Fruit fly (Drosophila melanogaster) S2 (cell line): ENCODE measurements around the gene CG4995.

Source experiments
- CG8478 ChIP-seq: fragments of >200 bp; optimal IDR thresholded peaks from 2 replicates; lab custom pipeline; 2018
- CTCF ChIP-seq, 2 experiments: fragments of >200 bp; optimal IDR thresholded peaks; 2 replicates each; lab custom pipeline; 2018

CG4995 gene

DNA sequence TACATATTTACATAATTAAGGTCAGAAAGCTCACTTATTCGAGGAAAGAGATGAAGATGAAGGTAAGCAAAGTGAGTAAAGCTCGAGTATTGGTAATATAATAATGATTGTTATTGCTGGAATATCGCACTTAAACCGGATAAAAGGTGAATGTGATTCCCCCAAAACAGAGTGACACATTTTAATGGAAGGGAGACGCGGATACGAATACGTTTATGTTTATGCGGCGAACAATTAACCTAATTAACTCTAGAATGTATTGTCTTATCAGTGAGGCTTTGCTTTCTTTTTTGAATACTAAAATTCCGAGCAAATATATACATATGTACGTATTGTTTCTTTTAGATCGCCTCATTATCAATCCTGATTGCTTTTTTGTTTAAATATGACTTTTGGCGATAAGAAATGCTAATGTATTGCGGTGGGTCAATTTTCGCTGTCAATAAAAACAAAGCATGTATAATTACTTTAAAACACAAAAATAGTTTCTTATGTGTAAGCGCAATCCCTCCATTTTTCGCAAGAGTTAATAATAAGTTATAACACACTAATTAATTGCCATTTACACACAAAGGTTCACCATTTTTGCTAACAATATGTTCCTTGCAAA lies 16.6 kb upstream of the CG4995 start:
- TF ChIP-seq CTCF (optimal IDR thresholded peaks at IDR 0.05; lab: Kevin White, UChicago) (no peak), CG8478 (lab: Kevin White, UChicago) (no peak)

DNA sequence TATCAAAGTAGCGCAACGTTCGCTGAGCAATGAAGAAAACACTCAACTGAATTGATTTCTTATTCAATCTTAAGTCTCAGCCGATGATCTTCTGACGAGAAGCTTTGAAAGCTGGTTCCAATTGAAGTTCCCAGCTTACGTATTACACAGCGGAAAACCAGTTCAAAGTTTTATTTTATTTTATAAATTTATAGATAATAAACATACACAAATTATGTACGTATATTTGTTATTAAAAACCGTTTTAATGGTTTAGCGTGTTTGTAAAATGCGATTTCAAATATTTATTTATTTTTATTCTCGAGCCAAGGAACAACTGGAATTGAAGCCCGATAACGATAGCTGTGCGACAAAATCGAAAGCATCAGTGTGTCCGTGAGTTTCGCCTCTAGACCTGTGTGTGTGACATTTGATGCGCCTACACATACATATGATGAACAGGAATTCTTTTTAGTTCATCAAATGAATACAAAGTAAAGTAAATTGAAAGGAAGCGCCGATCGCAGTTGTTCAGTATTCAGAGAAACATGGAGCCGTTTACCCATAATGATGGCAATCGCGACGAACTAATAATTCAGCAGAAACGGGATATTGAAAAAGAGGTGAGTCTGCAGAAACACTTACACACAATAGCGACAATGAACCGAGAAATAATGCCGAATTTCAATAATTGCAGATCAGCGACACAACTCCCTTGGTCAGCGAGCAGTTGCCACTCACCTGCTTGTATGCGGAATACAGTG lies 15.6 kb upstream of the CG4995 start, which contains the start of the genes CG5390 and CG4968:
CG5390 (minus strand) TSS at position 77 of the 743 bp plus-strand sequence.
CG4968 (plus strand) TSS at position 405 of the 743 bp plus-strand sequence.
- TF ChIP-seq CG8478 (lab: Kevin White, UChicago) (no peak), CTCF (optimal IDR thresholded peaks at IDR 0.05; lab: Kevin White, UChicago) (no peak)

DNA sequence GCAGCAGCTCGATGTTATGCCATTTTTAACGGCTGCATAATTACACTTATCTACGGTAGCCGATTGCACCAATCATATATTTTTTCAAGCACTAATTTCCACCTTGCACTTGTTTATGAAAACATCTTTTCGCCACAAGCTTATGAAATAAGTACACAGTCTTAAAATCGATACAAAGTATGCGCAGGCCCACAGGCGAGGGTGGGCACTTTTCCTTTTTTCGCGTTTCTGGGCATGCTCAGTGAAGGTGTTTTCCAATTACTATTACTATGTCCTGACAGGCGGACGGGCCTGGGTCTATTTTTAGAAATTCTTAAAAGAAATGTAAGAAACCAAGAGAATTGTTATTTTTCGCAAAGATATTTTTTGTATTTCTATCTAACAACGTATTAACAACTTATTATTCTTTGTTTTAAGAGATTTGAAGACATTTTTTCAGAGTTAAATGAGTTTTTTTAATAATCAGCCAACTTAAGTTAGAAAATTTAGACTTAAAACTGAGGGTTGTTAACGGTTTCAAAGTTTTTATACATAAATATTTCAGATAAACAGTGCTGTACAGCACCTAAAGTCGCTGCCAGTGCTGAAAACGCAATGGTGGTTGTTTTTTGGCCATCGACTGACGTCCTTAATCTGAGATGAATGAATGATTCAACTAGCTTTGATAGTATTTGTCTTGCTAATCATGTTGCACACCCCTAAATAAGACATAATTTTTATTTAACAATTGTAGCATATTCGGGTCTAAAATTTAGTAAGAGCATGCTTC lies 11.5 kb upstream of the CG4995 start, which contains the start of gene Cdk5alpha:
Cdk5alpha (minus strand) TSS at position 343 of the 769 bp plus-strand sequence.
- TF ChIP-seq CG8478 (lab: Kevin White, UChicago): no peak
- no peak for TF ChIP-seq CTCF (optimal IDR thresholded peaks at IDR 0.05; lab: Kevin White, UChicago)

DNA sequence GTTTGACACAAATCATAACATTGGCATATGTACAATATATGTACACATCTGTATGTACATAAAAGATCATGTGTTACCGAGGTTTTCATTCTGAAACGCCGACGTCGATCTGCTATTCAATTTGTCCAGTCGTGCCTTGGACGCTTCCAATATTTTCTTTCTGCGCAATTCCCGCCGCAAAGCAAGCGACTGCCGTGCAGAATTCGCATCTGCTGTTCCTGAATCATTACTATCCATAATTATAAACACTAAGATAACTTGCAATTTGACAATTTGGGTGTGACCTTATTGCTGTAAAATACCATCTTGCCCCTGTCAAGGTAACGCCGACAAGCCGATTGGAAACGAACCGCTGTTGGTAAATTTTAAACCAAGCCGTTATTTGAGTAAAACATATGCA lies 10.5 kb upstream of the CG4995 start:
- TF ChIP-seq CTCF (optimal IDR thresholded peaks at IDR 0.05; lab: Kevin White, UChicago) (peak in 1 of 2 experiments; percentile 6), CG8478 (lab: Kevin White, UChicago) (no peak)

DNA sequence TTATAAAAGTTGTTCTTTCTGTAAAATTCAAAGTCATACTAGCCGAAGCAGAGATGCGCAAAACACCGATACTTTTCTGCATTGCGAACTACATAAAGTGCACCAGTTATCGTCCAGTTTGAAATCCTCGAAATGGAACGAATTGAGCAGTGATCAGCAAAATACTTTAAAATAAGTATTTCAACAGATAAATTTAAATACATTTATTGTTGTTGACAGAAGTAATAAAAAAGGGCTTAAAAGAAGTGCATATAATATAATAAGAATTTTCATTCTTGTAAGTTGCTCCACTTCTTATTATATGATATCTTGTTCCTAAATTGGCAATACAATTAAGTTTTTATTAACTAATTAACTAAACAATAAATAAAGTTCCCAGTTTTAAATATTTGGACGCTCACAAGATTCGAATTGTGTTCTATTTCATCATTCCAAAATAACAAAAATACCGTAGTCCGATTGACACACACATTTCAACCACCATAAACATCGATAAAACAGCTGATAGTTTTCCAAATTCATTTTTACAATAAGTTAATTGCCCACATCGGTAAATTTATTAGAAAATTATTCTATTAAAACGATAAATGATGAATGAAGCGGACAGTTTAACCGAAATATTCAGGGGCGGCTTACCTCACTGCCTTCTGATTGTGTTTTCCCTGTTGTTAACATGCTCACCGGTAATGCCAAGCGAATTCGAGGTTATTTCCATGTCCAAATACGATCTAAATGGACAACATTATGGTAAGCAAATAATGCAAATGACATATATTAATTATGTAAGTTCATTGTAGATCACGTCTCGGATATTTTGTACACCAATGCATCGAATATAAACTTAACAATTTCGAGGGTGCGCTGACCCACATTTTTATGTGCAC lies 7.7 kb upstream of the CG4995 start, which contains the start of the genes Usp14 and CG4972:
Usp14 (minus strand) TSS at position 70 of the 884 bp plus-strand sequence.
CG4972 (plus strand) TSS at position 466 of the 884 bp plus-strand sequence.
- no peak for TF ChIP-seq CG8478 (lab: Kevin White, UChicago)
- no peak for TF ChIP-seq CTCF (optimal IDR thresholded peaks at IDR 0.05; lab: Kevin White, UChicago)

DNA sequence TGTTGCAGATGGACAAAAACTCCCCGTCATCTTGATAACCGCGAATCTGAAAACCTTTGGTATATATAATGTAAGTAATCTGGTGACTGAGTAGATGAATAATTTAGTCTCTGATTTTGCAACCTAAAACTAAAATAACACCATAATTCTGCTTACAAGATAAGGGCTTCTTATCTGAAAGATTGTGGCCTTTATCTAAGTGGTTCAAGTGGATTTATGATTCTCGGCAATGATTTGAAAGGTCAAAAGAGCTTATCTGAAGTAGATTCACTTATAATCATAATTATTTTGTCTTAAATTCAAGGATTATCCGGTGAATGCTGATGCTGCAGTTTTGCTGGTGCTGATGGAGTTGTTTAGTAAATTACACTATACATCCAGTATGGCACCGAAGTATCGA lies 6.4 kb upstream of the CG4995 start:
- no peak for TF ChIP-seq CG8478 (lab: Kevin White, UChicago)
- TF ChIP-seq CTCF (optimal IDR thresholded peaks at IDR 0.05; lab: Kevin White, UChicago): no peak

DNA sequence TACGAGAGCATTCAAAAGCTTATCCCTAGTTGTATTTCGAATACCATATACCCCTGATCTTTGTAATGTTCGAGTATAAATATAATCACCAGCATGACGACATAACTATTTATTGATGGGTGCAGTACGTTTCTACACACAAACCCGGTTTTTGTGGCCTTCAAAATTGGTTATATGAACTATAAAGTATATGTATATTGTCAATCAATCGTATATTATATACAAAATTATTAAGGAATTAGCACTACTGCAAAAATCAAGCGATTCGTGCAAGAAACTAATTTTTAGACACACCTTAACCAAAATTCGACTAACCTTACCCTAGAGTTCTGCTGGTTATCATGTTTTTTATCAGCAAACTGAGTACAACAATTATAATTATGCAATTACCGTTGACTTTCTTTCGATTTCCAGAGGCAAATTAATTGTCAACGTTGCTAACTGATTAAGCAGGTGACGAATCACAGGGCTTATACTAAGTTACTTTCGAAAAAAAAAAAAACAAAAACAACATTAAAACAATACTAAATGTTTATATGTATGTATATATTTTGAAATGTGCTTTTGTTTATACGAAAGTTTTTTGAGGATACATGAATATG lies 2.0 kb upstream of the CG4995 start:
- TF ChIP-seq CTCF (optimal IDR thresholded peaks at IDR 0.05; lab: Kevin White, UChicago): no peak
- TF ChIP-seq CG8478 (lab: Kevin White, UChicago): no peak

DNA sequence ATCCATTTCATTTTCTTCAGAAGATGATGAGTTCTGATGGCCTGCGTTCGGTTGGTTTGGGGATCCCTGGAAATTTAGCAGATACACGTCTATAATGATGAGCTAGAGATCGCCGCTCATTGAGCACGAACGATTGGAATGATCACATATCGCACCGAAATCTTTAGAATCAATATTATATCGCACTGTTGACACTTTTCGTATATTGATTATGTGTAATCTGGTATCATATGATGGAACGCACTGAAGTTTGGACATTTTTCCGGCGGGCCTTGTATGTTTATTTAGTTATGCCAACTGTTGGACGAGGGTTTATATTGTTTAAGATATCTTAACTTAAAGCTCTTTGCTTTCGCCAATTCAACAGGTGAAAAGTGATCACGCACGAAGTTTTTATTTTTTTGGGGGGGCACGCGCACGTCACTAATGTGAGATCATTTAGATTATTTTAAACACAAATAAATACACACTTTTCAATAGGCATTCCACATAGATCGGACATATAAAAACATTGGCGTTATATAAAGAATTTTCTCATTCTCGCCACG lies 1.2 kb upstream of the CG4995 start:
- TF ChIP-seq CG8478 (lab: Kevin White, UChicago) (no peak), CTCF (optimal IDR thresholded peaks at IDR 0.05; lab: Kevin White, UChicago) (no peak)

DNA sequence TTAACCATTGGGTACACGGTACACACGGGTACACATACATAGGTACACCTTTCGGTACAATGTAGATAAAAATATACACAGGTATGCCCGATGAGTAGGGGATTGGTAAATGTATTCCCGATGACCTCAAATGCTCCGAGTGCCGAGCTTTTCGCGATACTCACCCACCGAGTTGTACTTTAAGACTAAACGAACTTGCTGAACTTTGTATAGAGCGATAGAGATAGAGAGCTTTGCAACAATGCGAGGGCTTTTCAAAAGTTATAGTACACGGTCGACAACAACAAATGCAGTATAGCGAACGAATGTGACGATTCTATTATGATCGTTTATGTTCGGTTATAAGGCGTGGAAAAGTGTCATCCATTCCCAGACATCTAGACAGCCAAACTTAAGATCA lies 664 bp upstream of the CG4995 start:
- TF ChIP-seq CTCF (optimal IDR thresholded peaks at IDR 0.05; lab: Kevin White, UChicago) (no peak), CG8478 (lab: Kevin White, UChicago) (no peak)

DNA sequence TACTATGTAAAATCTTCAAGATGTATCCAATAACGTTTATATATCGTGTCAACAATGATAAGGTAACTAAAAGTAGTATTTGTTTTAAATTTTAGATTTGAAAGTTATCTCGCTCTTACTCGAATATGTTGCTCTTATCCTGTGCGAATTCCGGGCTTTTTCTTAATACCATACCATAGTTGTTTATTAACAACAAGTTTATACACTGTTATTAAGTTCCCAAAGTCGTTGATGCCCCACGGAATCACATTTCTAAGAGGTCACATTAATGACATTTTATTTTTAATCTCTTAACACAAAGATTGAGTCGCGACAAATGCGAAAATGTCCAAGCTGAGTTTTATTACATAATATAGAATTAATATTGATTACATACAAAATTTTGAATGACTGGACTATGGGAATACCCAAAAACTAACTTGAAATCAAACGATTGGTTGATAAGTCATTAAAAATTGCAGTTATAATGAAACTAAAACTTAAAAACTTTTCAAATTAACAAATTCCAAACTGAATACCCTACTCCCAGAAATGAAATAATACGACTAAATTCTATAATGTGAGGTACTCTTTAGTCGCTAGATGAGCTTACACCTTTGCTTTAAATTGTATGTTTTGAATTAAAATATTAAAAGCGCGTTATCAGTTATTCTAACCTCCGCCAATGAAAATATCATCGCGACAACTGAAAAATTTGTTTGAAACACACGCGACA lies 654 bp downstream of the CG4995 start, which contains the start of gene CG5381:
CG5381 (minus strand) TSS at position 330 of the 715 bp plus-strand sequence.
- TF ChIP-seq CG8478 (lab: Kevin White, UChicago): no peak
- TF ChIP-seq CTCF (optimal IDR thresholded peaks at IDR 0.05; lab: Kevin White, UChicago): no peak

DNA sequence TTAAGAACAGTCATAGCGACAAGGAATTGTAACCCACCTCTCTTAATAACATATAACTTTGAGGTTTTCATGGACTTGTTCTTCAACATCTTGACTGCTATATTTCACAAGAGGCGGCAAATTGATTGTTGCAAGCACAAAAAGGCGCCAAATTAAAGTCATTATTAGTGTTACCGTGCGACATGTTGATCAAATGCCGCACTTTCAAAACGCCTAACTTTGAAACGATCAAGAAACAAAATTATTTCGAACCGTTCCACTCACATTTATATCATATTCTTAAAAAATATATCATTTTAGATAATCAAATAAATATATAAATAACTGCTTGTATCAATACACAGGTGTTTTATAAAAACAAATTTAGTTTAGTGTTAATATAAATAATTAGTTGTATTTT lies 5.5 kb downstream of the CG4995 start, which contains the start of gene RnrL:
RnrL (minus strand) TSS at position 154 of the 400 bp plus-strand sequence.
- TF ChIP-seq CTCF (optimal IDR thresholded peaks at IDR 0.05; lab: Kevin White, UChicago): no peak
- no peak for TF ChIP-seq CG8478 (lab: Kevin White, UChicago)
